Fruit fly (Drosophila melanogaster): ENCODE data around the gene CG43814.

DNA sequence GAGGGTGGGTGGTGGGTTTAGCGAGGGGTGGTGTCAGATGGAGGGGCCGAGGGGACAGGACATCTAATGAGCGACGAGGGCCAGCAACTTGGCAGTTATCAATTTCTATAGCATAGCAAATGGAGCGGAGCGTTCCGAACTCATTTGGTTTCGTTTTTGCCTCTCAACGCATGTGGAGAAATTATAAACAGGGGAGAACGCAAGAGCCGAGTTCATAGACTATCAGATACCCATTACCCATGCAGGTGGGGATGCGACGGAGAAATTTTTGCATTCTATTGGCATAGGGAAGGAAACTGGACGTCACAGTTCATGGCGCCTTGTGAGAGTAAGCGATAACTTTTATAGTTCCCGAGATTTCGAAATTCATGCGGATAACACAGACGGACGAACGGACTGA is 47.1 kb upstream of the CG43814 start:
- no peak for TF ChIP-seq fkh (GFP tag; optimal IDR thresholded peaks at IDR 0.05)
- TF ChIP-seq CG6276 (GFP tag; optimal IDR thresholded peaks at IDR 0.05) = no peak

Data from whole organism, prepupa.